Fruit fly (Drosophila melanogaster) whole organism, pupa: ENCODE results near the gene CG13693.

ENCODE experiments used
- CG10348 ChIP-seq: fragments of 200-800 bp; sonication (Bioruptor generic); IDR thresholded peaks from 2 replicates; pipeline ENCODE4 v1.3.6; 2022; ENCODE audit warnings: missing biosample characterization, missing genetic modification characterization
- CG12605 ChIP-seq: fragments of 200-800 bp; sonication (Bioruptor generic); IDR thresholded peaks from 2 replicates; pipeline ENCODE4 v1.3.6; 2022; ENCODE audit warnings: missing biosample characterization, missing genetic modification characterization
- CG13204 ChIP-seq: fragments of 200-800 bp; sonication (Bioruptor generic); optimal IDR thresholded peaks from 2 replicates; lab custom pipeline; 2018; ENCODE audit warnings: missing biosample characterization, mild to moderate bottlenecking, missing genetic modification characterization, moderate library complexity
- CG14655 ChIP-seq: fragments of 200-800 bp; sonication (Bioruptor generic); optimal IDR thresholded peaks from 3 replicates; lab custom pipeline; 2017; ENCODE audit warnings: mild to moderate bottlenecking, missing biosample characterization, missing genetic modification reagents, missing genetic modification characterization
- CG15710 ChIP-seq: fragments of 200-800 bp; sonication (Bioruptor generic); optimal IDR thresholded peaks from 2 replicates; lab custom pipeline; 2018; ENCODE audit warnings: missing biosample characterization, mild to moderate bottlenecking, missing genetic modification characterization, moderate library complexity
- CG17806 ChIP-seq: fragments of 200-800 bp; sonication (Bioruptor generic); optimal IDR thresholded peaks from 2 replicates; lab custom pipeline; 2018; ENCODE audit warnings: missing biosample characterization, mild to moderate bottlenecking, missing genetic modification characterization, moderate library complexity
- CG32121 ChIP-seq: fragments of 200-800 bp; sonication (Bioruptor generic); IDR thresholded peaks from 2 replicates; pipeline ENCODE4 v1.3.6; 2022; ENCODE audit warnings: missing biosample characterization, missing genetic modification characterization
- CG34367 ChIP-seq: fragments of 200-800 bp; sonication (Bioruptor generic); optimal IDR thresholded peaks from 2 replicates; lab custom pipeline; 2018; ENCODE audit warnings: missing biosample characterization, mild to moderate bottlenecking, missing genetic modification characterization
- CG4496 ChIP-seq: fragments of 200-800 bp; sonication (Bioruptor generic); IDR thresholded peaks from 3 replicates; pipeline ENCODE4 v1.3.6; 2022; ENCODE audit warnings: missing biosample characterization, missing genetic modification characterization
- CG8159 ChIP-seq: fragments of 200-800 bp; sonication (Bioruptor generic); optimal IDR thresholded peaks from 3 replicates; lab custom pipeline; 2018; ENCODE audit warnings: missing biosample characterization, mild to moderate bottlenecking, missing genetic modification characterization, moderate library complexity
- CG8301 ChIP-seq: fragments of 200-800 bp; sonication (Bioruptor generic); optimal IDR thresholded peaks from 2 replicates; lab custom pipeline; 2018; ENCODE audit warnings: missing biosample characterization, mild to moderate bottlenecking, missing genetic modification characterization
- CG9948 ChIP-seq: fragments of 200-800 bp; sonication (Bioruptor generic); optimal IDR thresholded peaks from 2 replicates; lab custom pipeline; 2018; ENCODE audit warnings: missing biosample characterization, mild to moderate bottlenecking, missing genetic modification characterization, moderate library complexity
- D1 ChIP-seq: fragments of 200-800 bp; sonication (Bioruptor generic); optimal IDR thresholded peaks from 2 replicates; lab custom pipeline; 2018; ENCODE audit warnings: missing biosample characterization, mild to moderate bottlenecking, missing genetic modification characterization, moderate library complexity
- EcR ChIP-seq: fragments of 200-800 bp; sonication (Bioruptor generic); optimal IDR thresholded peaks from 3 replicates; lab custom pipeline; 2019; ENCODE audit warnings: missing biosample characterization, missing genetic modification characterization, mild to moderate bottlenecking, moderate library complexity, missing genetic modification reagents
- Ets98B ChIP-seq: fragments of 200-800 bp; sonication (Bioruptor generic); IDR thresholded peaks from 2 replicates; pipeline ENCODE4 v1.3.6; 2022; ENCODE audit warnings: missing biosample characterization, missing genetic modification characterization
- Pif1A ChIP-seq: fragments of 200-800 bp; sonication (Bioruptor generic); optimal IDR thresholded peaks from 3 replicates; lab custom pipeline; 2016; ENCODE audit warnings: missing biosample characterization, missing genetic modification characterization
- Pif1B ChIP-seq: fragments of 200-800 bp; sonication (Bioruptor generic); optimal IDR thresholded peaks from 3 replicates; lab custom pipeline; 2016; ENCODE audit warnings: missing biosample characterization, missing genetic modification characterization
- Snoo ChIP-seq: fragments of 200-800 bp; sonication (Bioruptor generic); optimal IDR thresholded peaks from 3 replicates; lab custom pipeline; 2017; ENCODE audit warnings: missing biosample characterization, mild to moderate bottlenecking, missing genetic modification characterization, inconsistent platforms
- fd96Ca ChIP-seq: fragments of 200-800 bp; sonication (Bioruptor generic); IDR thresholded peaks from 3 replicates; pipeline ENCODE4 v1.3.6; 2022; ENCODE audit warnings: missing biosample characterization, missing genetic modification characterization
- gl ChIP-seq: fragments of 200-800 bp; sonication (Bioruptor generic); optimal IDR thresholded peaks from 2 replicates; lab custom pipeline; 2018; ENCODE audit warnings: missing biosample characterization, mild to moderate bottlenecking, missing genetic modification characterization
- rn ChIP-seq: fragments of 200-800 bp; sonication (Bioruptor generic); IDR thresholded peaks from 2 replicates; pipeline ENCODE4 v1.3.6; 2022; ENCODE audit warnings: missing biosample characterization, missing genetic modification characterization

The CG13693 gene

dm6 chr2L:232187-232586 is at the start of gene CG13693:
Gene CG13693, plus strand, starts transcription at chr2L:232487.
- TF ChIP-seq CG32121 (GFP tag; lab: Robert Waterston, UW), result no peak
- no peak for TF ChIP-seq Pif1A (GFP tag; lab: Kevin White, UChicago)
- TF ChIP-seq CG12605 (GFP tag; lab: Robert Waterston, UW), result no peak
- TF ChIP-seq CG14655 (GFP tag; lab: Kevin White, UChicago), result no peak
- TF ChIP-seq CG10348 (GFP tag; lab: Robert Waterston, UW), result no peak
- TF ChIP-seq CG8159 (tag; lab: Kevin White, UChicago), result no peak
- TF ChIP-seq Ets98B, result no peak
- TF ChIP-seq rn (GFP tag; lab: Robert Waterston, UW), result no peak
- no peak for TF ChIP-seq CG13204 (GFP tag; lab: Kevin White, UChicago)
- no peak for TF ChIP-seq fd96Ca (GFP tag; lab: Robert Waterston, UW)

DNA sequence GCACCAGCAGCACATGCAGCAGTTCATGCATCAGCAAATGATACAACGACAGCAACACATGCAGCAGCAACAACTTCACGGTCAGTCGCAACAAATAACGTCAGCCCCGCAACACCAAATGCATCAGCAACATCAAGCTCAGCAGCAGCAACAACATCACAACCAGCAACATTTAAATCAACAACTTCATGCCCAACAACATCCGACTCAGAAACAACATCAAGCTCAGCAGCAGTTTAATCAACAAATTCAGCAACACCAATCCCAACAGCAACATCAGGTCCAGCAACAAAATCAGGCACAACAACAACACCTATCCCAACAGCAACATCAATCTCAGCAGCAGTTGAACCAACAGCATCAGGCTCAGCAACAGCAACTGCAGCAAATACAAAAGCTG is 36.6 kb upstream of the CG13693 start:
- TF ChIP-seq rn (GFP tag; lab: Robert Waterston, UW), result no peak
- TF ChIP-seq CG32121 (GFP tag; lab: Robert Waterston, UW), result no peak
- no peak for TF ChIP-seq Snoo (tag; lab: Kevin White, UChicago)
- no peak for TF ChIP-seq CG14655 (GFP tag; lab: Kevin White, UChicago)
- no peak for TF ChIP-seq CG8159 (tag; lab: Kevin White, UChicago)
- TF ChIP-seq, all 21 proteins: peak for 0

DNA sequence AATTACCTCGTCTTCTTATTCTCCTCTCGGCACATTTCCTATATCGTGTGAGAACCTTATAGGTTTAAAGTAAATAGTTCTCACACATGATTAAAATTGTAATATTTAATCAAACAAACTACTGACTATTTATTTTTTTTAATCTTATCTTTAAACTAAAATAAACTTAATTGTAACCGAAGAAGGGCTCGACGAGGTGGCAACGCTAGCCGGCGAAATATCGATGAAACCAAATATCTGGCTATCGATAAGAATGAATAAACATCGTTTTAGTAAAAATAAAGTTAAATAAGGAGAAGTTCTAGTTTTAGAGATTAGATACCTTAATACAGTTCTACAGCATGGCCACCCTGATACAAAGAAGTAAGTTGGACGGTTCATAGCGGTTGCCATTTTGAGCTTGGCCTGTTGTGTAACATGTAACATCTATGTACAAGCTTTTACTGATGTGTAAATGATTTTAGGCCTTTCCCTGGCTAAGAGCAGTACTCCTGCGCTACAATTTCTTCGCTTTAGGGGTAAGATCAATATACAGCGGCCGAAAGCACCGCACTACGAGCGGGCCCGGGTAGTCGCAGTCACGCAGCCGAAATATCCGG is 28.7 kb upstream of the CG13693 start, which contains the start of gene mRpL10:
TSS of gene mRpL10 (plus strand) at position 251 of the 599 bp plus-strand sequence.
- no peak for TF ChIP-seq CG32121 (GFP tag; lab: Robert Waterston, UW)
- TF ChIP-seq CG15710 (tag; lab: Kevin White, UChicago), result peak; percentile 11
- TF ChIP-seq CG17806 (tag; lab: Kevin White, UChicago), result peak; percentile 9
- no peak for TF ChIP-seq CG10348 (GFP tag; lab: Robert Waterston, UW)

DNA sequence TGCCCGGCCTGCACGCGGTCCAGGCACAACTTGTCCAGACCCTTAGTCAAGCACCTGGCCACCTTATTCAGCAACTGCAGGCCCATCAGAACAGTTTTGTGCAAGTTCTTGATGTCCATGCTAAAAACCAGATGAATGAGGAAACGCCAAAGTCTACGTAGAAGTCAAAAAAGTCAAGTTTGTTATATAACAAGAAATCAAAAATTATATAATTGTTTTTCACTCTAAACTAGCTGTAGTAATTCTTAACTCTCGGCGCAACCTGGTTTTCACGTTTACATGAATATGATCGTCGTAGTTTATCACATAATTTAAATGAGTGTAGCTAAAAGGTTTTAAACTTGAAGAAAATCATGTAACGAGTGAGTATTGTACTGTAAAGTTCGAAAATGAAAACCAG is 27.7 kb upstream of the CG13693 start:
- TF ChIP-seq Snoo (tag; lab: Kevin White, UChicago) (no peak), Pif1A (GFP tag; lab: Kevin White, UChicago) (no peak), CG13204 (GFP tag; lab: Kevin White, UChicago) (no peak), CG14655 (GFP tag; lab: Kevin White, UChicago) (no peak), CG17806 (tag; lab: Kevin White, UChicago) (no peak), CG4496 (no peak), CG10348 (GFP tag; lab: Robert Waterston, UW) (no peak), Ets98B (no peak), CG12605 (GFP tag; lab: Robert Waterston, UW) (no peak), rn (GFP tag; lab: Robert Waterston, UW) (no peak), CG15710 (tag; lab: Kevin White, UChicago) (no peak), CG34367 (tag; lab: Kevin White, UChicago) (no peak), CG8159 (tag; lab: Kevin White, UChicago) (no peak), CG9948 (tag; lab: Kevin White, UChicago) (no peak), gl (no peak), CG8301 (tag; lab: Kevin White, UChicago) (no peak)

DNA sequence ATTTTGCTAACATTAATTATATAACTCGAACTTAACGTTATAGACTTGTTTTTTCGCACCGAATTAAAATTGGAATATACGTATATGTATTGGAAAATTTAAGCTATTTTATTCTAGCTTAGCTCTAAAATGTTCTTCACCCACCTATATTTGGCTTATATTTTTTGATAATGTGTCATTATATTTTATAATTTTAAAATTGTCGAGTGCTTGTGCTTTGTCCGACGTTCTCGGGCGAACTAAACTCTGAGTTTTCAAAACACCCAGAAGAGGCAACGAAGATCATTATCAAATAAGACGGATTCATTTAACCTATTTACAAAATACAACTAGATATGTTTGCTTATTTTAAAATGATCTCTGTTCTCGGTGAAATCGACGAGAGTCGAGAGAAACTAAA is 25.7 kb upstream of the CG13693 start:
- TF ChIP-seq CG14655 (GFP tag; lab: Kevin White, UChicago) (no peak), CG8301 (tag; lab: Kevin White, UChicago) (no peak), CG4496 (no peak), CG12605 (GFP tag; lab: Robert Waterston, UW) (no peak), D1 (tag; lab: Kevin White, UChicago) (no peak), rn (GFP tag; lab: Robert Waterston, UW) (no peak), CG15710 (tag; lab: Kevin White, UChicago) (no peak), CG17806 (tag; lab: Kevin White, UChicago) (no peak), CG32121 (GFP tag; lab: Robert Waterston, UW) (no peak), EcR (GFP tag; lab: Kevin White, UChicago) (no peak), CG34367 (tag; lab: Kevin White, UChicago) (no peak), Snoo (tag; lab: Kevin White, UChicago) (no peak), CG9948 (tag; lab: Kevin White, UChicago) (no peak), gl (no peak)
- TF ChIP-seq, all 21 proteins: peak for 0

DNA sequence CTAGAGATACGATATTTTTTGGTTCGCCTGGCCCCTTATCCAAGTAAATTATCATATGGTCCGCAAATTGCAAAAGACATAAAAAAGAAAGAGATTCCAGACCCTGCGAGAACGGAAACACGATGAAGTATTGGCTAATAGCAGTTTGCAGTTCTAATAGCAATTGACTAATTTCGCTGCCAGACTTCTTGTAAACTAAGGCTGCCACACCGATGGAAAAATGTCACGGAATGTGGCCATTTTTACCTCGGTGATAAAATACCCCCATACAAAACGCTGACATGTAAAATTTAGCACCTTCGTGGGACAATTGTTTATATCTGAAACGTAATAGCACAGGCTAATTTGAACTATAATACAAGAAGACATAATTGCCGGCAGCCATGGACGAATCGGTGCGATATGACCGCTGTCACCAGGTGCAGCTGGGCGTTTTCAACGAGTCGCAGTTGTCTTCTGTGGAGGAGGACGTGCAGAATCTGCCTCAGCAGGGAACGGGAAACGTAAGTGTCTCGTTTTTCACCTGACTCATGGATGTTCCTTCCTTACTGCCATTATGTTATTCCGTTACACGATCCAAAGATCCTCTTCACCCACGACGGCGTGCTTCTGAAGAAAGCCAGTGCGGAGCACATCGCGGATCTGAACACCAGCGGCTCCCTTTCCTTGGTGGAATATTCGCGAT is 25.0 kb upstream of the CG13693 start, which contains the start of the genes Tbc1d15-17 and CG11617:
TSS of gene Tbc1d15-17 (plus strand) at position 51 of the 685 bp plus-strand sequence.
TSS of gene CG11617 (minus strand) at position 169 of the 685 bp plus-strand sequence.
- TF ChIP-seq CG4496 (0 out of 3 replicates have a peak, but pooled peaks have one; percentile 25), CG14655 (GFP tag; lab: Kevin White, UChicago) (no peak), fd96Ca (GFP tag; lab: Robert Waterston, UW) (no peak), Snoo (tag; lab: Kevin White, UChicago) (no peak), CG13204 (GFP tag; lab: Kevin White, UChicago) (no peak), Pif1B (GFP tag; lab: Kevin White, UChicago) (no peak), CG9948 (tag; lab: Kevin White, UChicago) (no peak)
- TF ChIP-seq, all 21 proteins: peak for 1
